Fruit fly (Drosophila melanogaster): ENCODE results near the gene CG11585.

dm6 chrX:14227043-14227442 lies 37.7 kb downstream of the CG11585 start:
- TF ChIP-seq Pif1B (GFP tag; optimal IDR thresholded peaks at IDR 0.05) (no peak), EcR (GFP tag; optimal IDR thresholded peaks at IDR 0.05) (no peak), CG4496 (GFP tag; IDR thresholded peaks at IDR 0.05) (no peak), CG34367 (tag; optimal IDR thresholded peaks at IDR 0.05) (no peak), gl (tag; optimal IDR thresholded peaks at IDR 0.05) (no peak), CG14655 (GFP tag; optimal IDR thresholded peaks at IDR 0.05) (no peak), CG10348 (GFP tag; IDR thresholded peaks at IDR 0.05) (no peak), D1 (tag; optimal IDR thresholded peaks at IDR 0.05) (no peak), Snoo (tag; optimal IDR thresholded peaks at IDR 0.05) (no peak), Ets98B (GFP tag; IDR thresholded peaks at IDR 0.05) (no peak), CG9948 (tag; optimal IDR thresholded peaks at IDR 0.05) (no peak), fd96Ca (GFP tag; IDR thresholded peaks at IDR 0.05) (no peak), Pif1A (GFP tag; optimal IDR thresholded peaks at IDR 0.05) (no peak), CG32121 (GFP tag; IDR thresholded peaks at IDR 0.05) (no peak)
